Worm (Caenorhabditis elegans): ENCODE data around the gene Y47D7A.13.
"Not testable (repeated sequence)": the region's sequence is repeated elsewhere in the genome, so short reads cannot be mapped to it uniquely, and the experiment has no call there.

Gene Y47D7A.13

DNA sequence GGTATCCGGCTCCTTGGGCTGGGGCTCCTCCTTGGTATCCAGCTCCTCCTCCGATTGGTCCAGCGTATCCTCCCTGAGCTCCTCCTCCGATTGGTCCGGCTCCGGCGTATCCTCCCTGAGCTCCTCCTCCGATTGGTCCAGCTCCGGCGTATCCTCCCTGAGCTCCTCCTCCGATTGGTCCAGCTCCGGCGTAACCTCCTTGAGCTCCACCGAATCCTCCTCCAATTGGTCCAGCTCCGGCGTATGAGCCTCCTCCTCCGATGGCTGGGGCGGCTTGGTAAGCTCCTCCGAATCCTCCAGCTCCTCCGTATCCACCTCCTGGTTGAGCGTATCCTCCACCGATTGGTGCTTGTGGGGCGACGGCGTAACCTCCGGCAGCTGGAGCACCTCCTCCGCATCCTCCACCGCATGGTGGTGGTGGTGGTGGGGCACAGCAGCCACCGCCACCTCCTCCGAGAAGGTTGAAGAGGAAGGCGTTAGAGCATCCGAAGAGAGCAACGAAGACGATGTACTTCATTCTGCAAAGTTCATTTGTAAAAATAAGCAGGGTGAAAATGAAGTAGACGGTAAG is at the start of gene Y47D7A.13:
Y47D7A.13 (minus strand) TSS at position 517 of the 571 bp plus-strand sequence.
- no peak for TF ChIP-seq unc-62 (GFP tag; optimal IDR thresholded peaks at IDR 0.05)

DNA sequence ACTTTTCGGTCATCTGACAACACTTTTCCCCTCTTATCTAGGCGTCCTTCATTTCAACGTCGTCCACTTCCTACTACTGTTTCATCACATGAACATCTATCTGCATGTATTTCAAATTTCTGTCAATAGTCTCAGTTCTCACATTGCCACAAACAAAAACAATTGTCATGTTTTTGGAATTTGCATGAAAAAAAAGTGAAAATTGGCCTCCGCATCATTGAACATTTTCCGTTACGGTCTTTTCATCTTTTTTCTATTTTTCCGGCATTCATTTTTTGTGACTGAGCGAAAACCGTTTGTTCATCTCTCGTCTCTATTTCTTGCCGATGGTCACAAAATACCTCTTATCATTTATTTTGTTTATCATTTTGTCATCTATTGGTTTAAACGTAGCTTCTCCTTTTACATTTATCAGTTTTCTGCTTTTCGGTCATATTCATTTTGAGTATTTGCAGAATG is 47.4 kb upstream of the Y47D7A.13 start, which contains the start of gene exc-15:
exc-15 (plus strand) TSS at position 411 of the 459 bp plus-strand sequence.
- TF ChIP-seq unc-62 (GFP tag; optimal IDR thresholded peaks at IDR 0.05) = no peak

- no peak for TF ChIP-seq unc-62 (GFP tag; optimal IDR thresholded peaks at IDR 0.05)
These were observed 46.1 kb upstream of the Y47D7A.13 start for ce11 chrV:4481823-4482222.

DNA sequence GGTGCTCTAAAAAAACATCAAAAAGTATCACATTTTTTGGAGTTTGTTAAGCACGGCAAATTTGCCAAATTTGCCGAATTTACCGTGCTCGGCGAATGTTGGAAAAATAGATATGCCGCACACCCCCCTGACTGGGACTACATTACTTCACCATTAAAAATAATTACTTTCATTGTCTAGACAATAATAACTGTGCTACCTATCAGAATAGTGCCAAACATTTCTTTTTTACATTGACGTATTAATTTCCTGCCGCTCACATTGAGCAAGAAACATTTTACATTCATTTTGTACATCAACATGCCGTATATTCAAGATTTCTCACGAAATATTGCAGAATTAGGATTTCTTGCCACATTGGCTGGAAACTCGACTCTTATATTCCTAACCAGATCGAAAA is 38.8 kb upstream of the Y47D7A.13 start, which contains the start of gene str-35:
str-35 (plus strand) TSS at position 301 of the 400 bp plus-strand sequence.
- not testable (repeated sequence) for TF ChIP-seq unc-62 (GFP tag; optimal IDR thresholded peaks at IDR 0.05)

DNA sequence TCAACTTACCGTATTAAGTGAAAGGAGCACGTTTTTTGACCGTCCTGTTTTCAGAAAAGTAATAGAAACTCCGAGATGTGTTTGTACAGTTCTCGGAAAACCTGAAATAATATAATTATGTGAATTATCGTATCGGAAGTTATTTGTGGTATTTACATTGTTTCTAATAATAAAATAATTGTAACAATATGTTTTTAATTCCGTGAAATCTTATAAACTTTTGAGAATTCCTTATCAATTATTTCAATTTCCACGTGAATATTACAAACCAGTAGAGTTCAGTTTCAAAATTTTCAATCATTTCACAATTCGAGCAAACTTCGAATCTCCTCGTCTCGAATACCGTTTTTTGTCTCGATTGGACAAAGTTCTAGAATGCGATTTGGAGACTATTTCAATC is 35.3 kb upstream of the Y47D7A.13 start, which contains the start of gene T08H10.3:
T08H10.3 (plus strand) TSS at position 301 of the 400 bp plus-strand sequence.
- TF ChIP-seq unc-62 (GFP tag; optimal IDR thresholded peaks at IDR 0.05) = no peak

DNA sequence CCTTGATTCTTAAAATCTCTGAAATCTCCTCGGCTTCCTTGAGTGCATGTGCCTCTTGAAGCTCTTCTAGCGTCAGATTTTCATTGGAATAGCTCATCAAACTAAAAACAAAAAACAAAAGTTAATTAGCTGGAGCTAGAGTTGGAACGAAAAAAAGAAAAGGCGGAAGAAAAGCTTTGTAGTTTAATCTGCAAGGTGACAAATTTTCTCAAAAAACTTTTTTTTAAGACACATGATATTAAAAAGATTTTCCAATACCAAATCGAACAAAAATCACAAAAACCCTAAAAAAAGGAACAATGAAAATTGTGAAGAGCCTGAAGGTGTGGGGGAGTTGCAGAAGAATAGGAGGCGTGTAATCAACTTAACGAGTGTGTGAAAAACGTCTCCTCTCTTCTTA is 18.9 kb upstream of the Y47D7A.13 start, which contains the start of gene gnrr-5:
gnrr-5 (minus strand) TSS at position 101 of the 400 bp plus-strand sequence.
- TF ChIP-seq unc-62 (GFP tag; optimal IDR thresholded peaks at IDR 0.05) = no peak

- TF ChIP-seq unc-62 (GFP tag; optimal IDR thresholded peaks at IDR 0.05) = no peak
These were observed 14.9 kb upstream of the Y47D7A.13 start, which contains the start of gene rft-2 for ce11 chrV:4450523-4451089. Gene rft-2 (minus strand): TSS chrV:4450563.

ce11 chrV:4447637-4448036 is 11.9 kb upstream of the Y47D7A.13 start:
- no peak for TF ChIP-seq unc-62 (GFP tag; optimal IDR thresholded peaks at IDR 0.05)

DNA sequence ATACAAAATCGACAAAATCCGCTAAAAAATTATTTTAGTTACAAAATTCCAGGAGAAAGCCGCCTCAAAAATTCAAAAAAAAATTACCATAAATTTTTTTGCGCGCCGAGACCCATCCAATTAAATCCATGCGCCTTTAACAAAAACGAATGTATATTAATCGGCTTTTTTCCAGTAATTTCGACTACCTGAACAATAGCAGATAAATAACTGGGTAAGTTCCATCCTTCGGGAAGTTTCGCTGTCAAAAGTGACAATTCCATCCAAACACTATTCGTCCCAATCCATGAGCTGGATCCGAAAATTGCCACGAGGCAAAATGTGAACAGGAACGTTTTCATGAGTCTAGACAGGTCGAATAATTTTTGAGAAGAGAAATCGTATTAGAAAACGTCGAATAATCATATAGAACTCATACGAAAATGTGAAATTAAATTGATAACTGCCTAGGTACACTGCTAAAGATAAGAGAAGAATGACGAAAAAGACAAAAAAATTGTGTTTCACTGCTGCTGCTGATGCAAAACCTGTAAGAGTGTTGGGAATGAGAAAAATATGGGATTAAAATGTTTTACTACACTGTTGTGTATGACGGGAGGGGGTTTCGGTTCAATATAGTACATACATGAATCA is 7.1 kb upstream of the Y47D7A.13 start, which contains the start of gene rft-1:
rft-1 (minus strand) TSS at position 475 of the 633 bp plus-strand sequence.
- no peak for TF ChIP-seq unc-62 (GFP tag; optimal IDR thresholded peaks at IDR 0.05)

- TF ChIP-seq unc-62 (GFP tag; optimal IDR thresholded peaks at IDR 0.05) = no peak
These were observed 1.5 kb upstream of the Y47D7A.13 start for ce11 chrV:4437215-4437614.

DNA sequence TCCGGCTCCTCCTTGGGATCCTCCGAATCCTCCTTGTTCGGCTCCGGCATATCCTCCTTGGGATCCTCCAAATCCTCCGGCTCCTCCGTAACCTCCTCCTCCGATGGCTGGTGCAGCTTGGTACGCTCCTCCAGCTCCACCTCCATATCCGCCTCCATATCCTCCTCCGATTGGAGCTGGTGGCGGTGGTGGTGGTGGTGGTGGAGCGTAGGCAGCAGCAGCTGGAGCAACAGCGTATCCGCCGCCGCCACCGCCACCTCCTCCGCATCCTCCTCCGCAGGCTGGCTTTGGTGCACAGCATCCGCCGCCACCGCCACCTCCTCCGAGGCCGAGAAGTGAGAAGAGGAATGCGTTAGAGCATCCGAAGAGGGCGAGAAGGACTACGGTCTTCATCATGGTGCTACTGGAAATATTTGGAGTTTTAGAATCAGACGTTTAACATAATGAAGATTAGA is 2.9 kb downstream of the Y47D7A.13 start, which contains the start of gene Y47D7A.15:
Y47D7A.15 (minus strand) TSS at position 405 of the 455 bp plus-strand sequence.
- TF ChIP-seq unc-62 (GFP tag; optimal IDR thresholded peaks at IDR 0.05) = no peak

DNA sequence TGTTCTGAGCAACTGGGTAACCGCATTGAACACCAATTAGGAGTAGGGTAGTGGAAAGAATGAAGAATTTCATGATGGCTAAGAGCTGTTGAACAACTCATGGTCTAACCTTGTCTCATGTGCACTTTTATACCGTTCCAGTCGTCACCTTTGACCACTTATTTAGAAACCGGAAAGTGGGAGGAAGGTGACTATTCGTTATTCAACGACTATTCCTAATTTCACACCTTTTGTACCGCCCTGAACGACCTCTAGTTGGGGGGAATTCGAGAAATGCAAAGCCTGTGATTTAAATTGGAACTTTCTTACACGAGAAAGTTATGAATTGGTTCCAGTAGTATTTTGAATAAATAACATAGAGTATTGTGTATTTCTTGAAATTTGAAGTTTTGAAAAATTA is 6.2 kb downstream of the Y47D7A.13 start, which contains the start of gene Y47D7A.12:
Y47D7A.12 (minus strand) TSS at position 101 of the 400 bp plus-strand sequence.
- TF ChIP-seq unc-62 (GFP tag; optimal IDR thresholded peaks at IDR 0.05) = no peak

DNA sequence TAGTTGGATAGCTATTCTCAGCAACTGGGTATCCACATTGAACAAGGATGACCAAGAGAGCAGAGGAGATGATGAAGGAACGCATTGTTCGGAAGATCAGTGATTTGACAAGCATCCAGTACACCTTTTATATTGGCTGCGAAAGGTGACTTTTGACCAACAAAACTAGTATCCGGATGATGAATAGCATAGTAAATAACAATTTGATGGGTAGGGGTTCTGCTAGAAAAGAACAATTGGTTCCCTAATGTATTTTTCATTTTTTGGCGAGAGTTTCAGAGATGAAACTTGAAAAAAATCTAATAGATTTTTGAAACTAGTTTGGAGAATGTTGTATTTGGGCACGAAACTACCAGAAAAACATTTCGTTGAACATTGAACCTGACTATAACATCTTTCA is 7.5 kb downstream of the Y47D7A.13 start, which contains the start of gene Y47D7A.11:
Y47D7A.11 (minus strand) TSS at position 101 of the 400 bp plus-strand sequence.
- no peak for TF ChIP-seq unc-62 (GFP tag; optimal IDR thresholded peaks at IDR 0.05)

DNA sequence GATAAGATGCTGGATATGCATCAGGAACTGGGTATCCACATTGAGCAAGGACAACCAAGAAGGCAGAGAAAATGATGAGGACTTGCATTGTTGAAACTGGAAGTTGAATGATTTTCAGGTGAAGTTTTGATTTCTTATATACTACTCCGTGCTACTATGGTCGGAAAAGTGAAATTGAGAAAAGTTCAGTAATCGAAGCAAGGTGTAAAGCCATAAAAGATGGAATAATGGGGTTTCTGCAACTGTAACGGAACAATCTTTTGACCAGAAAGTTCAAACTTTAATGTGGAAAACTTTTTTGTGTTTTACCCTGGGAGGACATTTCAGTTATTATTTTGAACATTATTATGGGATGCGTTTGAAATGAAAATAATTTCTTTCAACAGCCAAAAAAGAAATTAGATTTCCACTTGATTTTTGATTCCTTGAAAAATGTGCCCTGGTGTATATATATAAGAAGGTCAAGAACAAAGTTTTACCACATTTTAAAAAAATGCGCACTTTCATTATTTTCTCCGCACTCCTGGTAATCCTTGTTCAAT is 11.8 kb downstream of the Y47D7A.13 start, which contains the start of the genes Y47D7A.9 and Y47D7A.19:
Y47D7A.9 (minus strand) TSS at position 101 of the 542 bp plus-strand sequence.
Y47D7A.19 (plus strand) TSS at position 492 of the 542 bp plus-strand sequence.
- no peak for TF ChIP-seq unc-62 (GFP tag; optimal IDR thresholded peaks at IDR 0.05)

- TF ChIP-seq unc-62 (GFP tag; optimal IDR thresholded peaks at IDR 0.05) = no peak
These were observed 12.6 kb downstream of the Y47D7A.13 start for ce11 chrV:4423087-4423486.

DNA sequence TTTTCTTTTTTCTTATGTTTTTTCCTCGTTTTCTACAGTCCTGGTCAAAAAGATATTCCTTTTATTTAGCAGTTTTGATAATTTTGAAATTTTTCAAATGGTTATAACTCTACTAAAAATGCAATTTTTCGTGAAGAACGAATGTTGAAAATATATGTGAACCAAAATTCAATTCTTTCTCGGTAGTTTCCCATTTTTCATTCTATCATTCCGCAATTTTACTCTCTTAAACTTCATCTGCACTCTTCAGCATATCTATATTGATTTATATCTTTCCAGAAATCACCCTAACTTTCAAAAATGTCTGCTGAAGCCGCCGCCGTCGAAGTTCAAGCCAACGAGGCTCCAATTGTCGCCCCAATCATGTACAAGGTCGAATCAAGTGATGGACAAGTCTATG is 13.6 kb downstream of the Y47D7A.13 start, which contains the start of gene skr-7:
skr-7 (plus strand) TSS at position 301 of the 400 bp plus-strand sequence.
- TF ChIP-seq unc-62 (GFP tag; optimal IDR thresholded peaks at IDR 0.05) = no peak

All from whole organism, dauer.